Fruit fly (Drosophila melanogaster) whole organism, embryonic: ENCODE results near the gene Ilp5.

Experiments
- Asciz ChIP-seq: fragments of 200-800 bp; sonication (Bioruptor generic); optimal IDR thresholded peaks from 2 replicates; lab custom pipeline; 2017; ENCODE audit warnings: missing biosample characterization, mild to moderate bottlenecking, missing genetic modification characterization, missing genetic modification reagents
- Blimp-1 ChIP-seq: fragments of 200-800 bp; sonication (Bioruptor generic); optimal IDR thresholded peaks from 3 replicates; lab custom pipeline; 2018; ENCODE audit warnings: missing biosample characterization, missing genetic modification characterization, mild to moderate bottlenecking, moderate library complexity, missing genetic modification reagents
- CG10959 ChIP-seq: fragments of 200-800 bp; sonication (Bioruptor generic); IDR thresholded peaks from 2 replicates; pipeline ENCODE4 v1.3.6; 2022; ENCODE audit warnings: missing biosample characterization, missing genetic modification characterization
- CG12659 ChIP-seq: fragments of 200-800 bp; sonication (Bioruptor generic); optimal IDR thresholded peaks from 3 replicates; lab custom pipeline; 2017; ENCODE audit warnings: mild to moderate bottlenecking, missing biosample characterization, missing genetic modification reagents, missing genetic modification characterization
- CG13424 ChIP-seq: fragments of 200-800 bp; sonication (Bioruptor generic); optimal IDR thresholded peaks from 2 replicates; lab custom pipeline; 2019; ENCODE audit warnings: missing biosample characterization, mild to moderate bottlenecking, missing genetic modification characterization, moderate library complexity
- CG13894 ChIP-seq: fragments of 200-800 bp; sonication (Bioruptor generic); optimal IDR thresholded peaks from 3 replicates; lab custom pipeline; 2018; ENCODE audit warnings: missing biosample characterization, mild to moderate bottlenecking, missing genetic modification characterization, moderate library complexity
- CG1602 ChIP-seq: fragments of 200-800 bp; sonication (Bioruptor generic); optimal IDR thresholded peaks from 3 replicates; lab custom pipeline; 2016; ENCODE audit warnings: missing biosample characterization, missing genetic modification characterization
- CG1647 ChIP-seq: fragments of 200-800 bp; sonication (Bioruptor generic); optimal IDR thresholded peaks from 3 replicates; lab custom pipeline; 2016; ENCODE audit warnings: missing biosample characterization, missing genetic modification characterization
- CG16863 ChIP-seq: fragments of 200-800 bp; sonication (Bioruptor generic); optimal IDR thresholded peaks from 3 replicates; lab custom pipeline; 2016; ENCODE audit warnings: missing biosample characterization, missing genetic modification characterization
- CG18599 ChIP-seq: fragments of 200-800 bp; sonication (Bioruptor generic); optimal IDR thresholded peaks from 3 replicates; lab custom pipeline; 2017; ENCODE audit warnings: missing biosample characterization, missing genetic modification characterization, mild to moderate bottlenecking, moderate library complexity, missing genetic modification reagents
- CG2116 ChIP-seq: fragments of 200-800 bp; sonication (Bioruptor generic); optimal IDR thresholded peaks from 3 replicates; lab custom pipeline; 2018; ENCODE audit warnings: missing biosample characterization, mild to moderate bottlenecking, missing genetic modification characterization
- CG2678 ChIP-seq: fragments of 200-800 bp; sonication (Bioruptor generic); optimal IDR thresholded peaks from 3 replicates; lab custom pipeline; 2019; ENCODE audit warnings: missing biosample characterization, mild to moderate bottlenecking, missing genetic modification characterization, moderate library complexity
- CG2712 ChIP-seq: fragments of 200-800 bp; optimal IDR thresholded peaks from 3 replicates; lab custom pipeline; 2019; ENCODE audit warnings: missing biosample characterization, mild to moderate bottlenecking, missing genetic modification characterization, moderate library complexity
- CG2875 ChIP-seq: fragments of 200-800 bp; sonication (Bioruptor generic); optimal IDR thresholded peaks from 2 replicates; lab custom pipeline; 2017; ENCODE audit warnings: missing biosample characterization, mild to moderate bottlenecking, missing genetic modification characterization, missing genetic modification reagents
- CG32767 ChIP-seq: fragments of 200-800 bp; sonication (Bioruptor generic); IDR thresholded peaks from 2 replicates; pipeline ENCODE4 v1.3.6; 2022; ENCODE audit warnings: missing biosample characterization, missing genetic modification characterization
- CG34422 ChIP-seq: fragments of 200-800 bp; sonication (Bioruptor generic); IDR thresholded peaks from 3 replicates; pipeline ENCODE4 v1.3.6; 2022; ENCODE audit warnings: missing biosample characterization, missing genetic modification characterization
- CG4617 ChIP-seq: fragments of 200-800 bp; sonication (Bioruptor generic); optimal IDR thresholded peaks from 3 replicates; lab custom pipeline; 2016; ENCODE audit warnings: missing biosample characterization, missing genetic modification characterization, borderline replicate concordance
- CG6175 ChIP-seq: fragments of 200-800 bp; sonication (Bioruptor generic); IDR thresholded peaks from 3 replicates; pipeline ENCODE4 v1.3.6; 2022; ENCODE audit warnings: missing biosample characterization, missing genetic modification characterization
- CG7963 ChIP-seq: fragments of 200-800 bp; sonication (Bioruptor generic); IDR thresholded peaks from 3 replicates; pipeline ENCODE4 v1.3.6; 2022; ENCODE audit warnings: missing biosample characterization, missing genetic modification characterization; ENCODE audit not compliant: partially characterized antibody
- CG8388 ChIP-seq: fragments of 200-800 bp; sonication (Bioruptor generic); optimal IDR thresholded peaks from 2 replicates; lab custom pipeline; 2019; ENCODE audit warnings: missing biosample characterization, mild to moderate bottlenecking, missing genetic modification characterization, moderate library complexity
- CG8924 ChIP-seq: fragments of 200-800 bp; optimal IDR thresholded peaks from 3 replicates; lab custom pipeline; 2019; ENCODE audit warnings: missing biosample characterization, mild to moderate bottlenecking, missing genetic modification characterization, moderate library complexity
- CrebB ChIP-seq: fragments of 200-800 bp; sonication (Bioruptor generic); optimal IDR thresholded peaks from 3 replicates; lab custom pipeline; 2018; ENCODE audit warnings: missing biosample characterization, mild to moderate bottlenecking, missing genetic modification characterization
- D ChIP-seq, 2 experiments: fragments of 200-800 bp in 1 of 2; fragments of >200 bp in 1 of 2; sonication (Bioruptor generic) in 1 of 2; optimal IDR thresholded peaks; 2 replicates in 1 of 2; 3 replicates in 1 of 2; lab custom pipeline; 2017; ENCODE audit warnings: mild to moderate bottlenecking in 1 of 2, missing biosample characterization in 1 of 2, missing genetic modification characterization in 1 of 2, missing genetic modification reagents in 1 of 2
- Dbx ChIP-seq: fragments of 200-800 bp; sonication (Bioruptor generic); IDR thresholded peaks from 3 replicates; pipeline ENCODE4 v1.3.6; 2022; ENCODE audit warnings: missing biosample characterization, missing genetic modification characterization
- Gug ChIP-seq: fragments of 200-800 bp; sonication (Bioruptor generic); IDR thresholded peaks from 4 replicates; pipeline ENCODE4 v1.3.6; 2022; ENCODE audit warnings: missing biosample characterization, missing genetic modification characterization
- H15 ChIP-seq: fragments of 200-800 bp; sonication (Bioruptor generic); IDR thresholded peaks from 3 replicates; pipeline ENCODE4 v1.3.6; 2022; ENCODE audit warnings: missing biosample characterization, missing genetic modification characterization
- Hr51 ChIP-seq, 2 experiments: fragments of 200-800 bp; sonication (Bioruptor generic); optimal IDR thresholded peaks; 2 replicates in 1 of 2; 3 replicates in 1 of 2; lab custom pipeline; 2016 to 2018; ENCODE audit warnings: missing biosample characterization in 2 of 2, missing genetic modification characterization in 2 of 2, mild to moderate bottlenecking in 1 of 2, moderate library complexity in 1 of 2
- Hsf ChIP-seq: fragments of 200-800 bp; sonication (Bioruptor generic); optimal IDR thresholded peaks from 3 replicates; lab custom pipeline; 2016; ENCODE audit warnings: missing biosample characterization, missing genetic modification characterization
- Pdp1 ChIP-seq, 2 experiments: fragments of 200-800 bp; sonication (Bioruptor generic); optimal IDR thresholded peaks; 3 replicates each; lab custom pipeline; 2016; ENCODE audit warnings: missing biosample characterization in 2 of 2, missing genetic modification characterization in 2 of 2, mild to moderate bottlenecking in 1 of 2, moderate library complexity in 1 of 2
- Poxn ChIP-seq: fragments of 200-800 bp; sonication (Bioruptor generic); IDR thresholded peaks from 2 replicates; pipeline ENCODE4 v1.3.6; 2022; ENCODE audit warnings: missing biosample characterization, missing genetic modification characterization
- Ptx1 ChIP-seq: fragments of 200-800 bp; sonication (Bioruptor generic); IDR thresholded peaks from 2 replicates; pipeline ENCODE4 v1.3.6; 2022; ENCODE audit warnings: missing biosample characterization, missing genetic modification characterization
- amos ChIP-seq: fragments of 200-800 bp; sonication (Bioruptor generic); IDR thresholded peaks from 2 replicates; pipeline ENCODE4 v1.3.6; 2022; ENCODE audit warnings: missing biosample characterization, missing genetic modification characterization; ENCODE audit not compliant: partially characterized antibody
- bcd ChIP-seq: fragments of 200-800 bp; sonication (Bioruptor generic); optimal IDR thresholded peaks from 2 replicates; lab custom pipeline; 2017; ENCODE audit warnings: missing biosample characterization, mild to moderate bottlenecking, missing genetic modification characterization
- chif ChIP-seq, 2 experiments: fragments of 200-800 bp; sonication (Bioruptor generic); optimal IDR thresholded peaks; 3 replicates each; lab custom pipeline; 2016; ENCODE audit warnings: missing biosample characterization in 2 of 2, missing genetic modification characterization in 2 of 2
- chn ChIP-seq: fragments of 200-800 bp; sonication (Bioruptor generic); optimal IDR thresholded peaks from 2 replicates; lab custom pipeline; 2016; ENCODE audit warnings: missing biosample characterization, missing genetic modification characterization
- disco-r ChIP-seq: fragments of 200-800 bp; sonication (Bioruptor generic); optimal IDR thresholded peaks from 2 replicates; lab custom pipeline; 2016; ENCODE audit warnings: missing biosample characterization, missing genetic modification characterization
- en ChIP-seq: fragments of 200-800 bp; sonication (Bioruptor generic); optimal IDR thresholded peaks from 2 replicates; lab custom pipeline; 2016; ENCODE audit warnings: missing biosample characterization, missing genetic modification characterization
- fu2 ChIP-seq: fragments of 200-800 bp; sonication (Bioruptor generic); optimal IDR thresholded peaks from 2 replicates; lab custom pipeline; 2016; ENCODE audit warnings: missing biosample characterization, missing genetic modification characterization
- hth ChIP-seq: fragments of >200 bp; optimal IDR thresholded peaks from 2 replicates; lab custom pipeline; 2017; ENCODE audit warnings: inconsistent platforms
- lilli ChIP-seq: fragments of 200-800 bp; sonication (Bioruptor generic); optimal IDR thresholded peaks from 3 replicates; lab custom pipeline; 2016; ENCODE audit warnings: missing biosample characterization, missing genetic modification characterization
- nerfin-1 ChIP-seq: fragments of 200-800 bp; sonication (Bioruptor generic); optimal IDR thresholded peaks from 3 replicates; lab custom pipeline; 2019; ENCODE audit warnings: missing biosample characterization, mild to moderate bottlenecking, missing genetic modification characterization, moderate library complexity
- pita ChIP-seq: fragments of 200-800 bp; sonication (Bioruptor generic); optimal IDR thresholded peaks from 2 replicates; lab custom pipeline; 2017; ENCODE audit warnings: missing biosample characterization, mild to moderate bottlenecking, missing genetic modification characterization
- prd ChIP-seq, 3 experiments: fragments of >200 bp in 2 of 3; fragments of 200-800 bp in 1 of 3; sonication (Bioruptor generic) in 1 of 3; optimal IDR thresholded peaks in 2 of 3; IDR thresholded peaks in 1 of 3; 2 replicates in 2 of 3; 3 replicates in 1 of 3; pipeline versions ENCODE4 v1.3.6 to Lab custom; 2017 to 2022; ENCODE audit warnings: missing biosample characterization in 1 of 3, missing genetic modification characterization in 1 of 3
- ranshi ChIP-seq: fragments of 200-800 bp; sonication (Bioruptor generic); IDR thresholded peaks from 2 replicates; pipeline ENCODE4 v1.3.6; 2022; ENCODE audit warnings: missing biosample characterization, missing genetic modification characterization
- tap ChIP-seq: fragments of 200-800 bp; optimal IDR thresholded peaks from 3 replicates; lab custom pipeline; 2019; ENCODE audit warnings: missing biosample characterization, mild to moderate bottlenecking, missing genetic modification characterization, moderate library complexity
- tin ChIP-seq: fragments of 200-800 bp; sonication (Bioruptor generic); optimal IDR thresholded peaks from 3 replicates; lab custom pipeline; 2016; ENCODE audit warnings: missing biosample characterization, missing genetic modification characterization
- toy ChIP-seq: fragments of 200-800 bp; sonication (Bioruptor generic); IDR thresholded peaks from 2 replicates; pipeline ENCODE4 v1.3.6; 2022; ENCODE audit warnings: missing biosample characterization, missing genetic modification characterization

Ilp5 gene

dm6 chr3L:9856430-9857218 lies 32.9 kb upstream of the Ilp5 start (continued):
- TF ChIP-seq CG2116 (GFP tag; lab: Kevin White, UChicago) (no peak), D (optimal IDR thresholded peaks at IDR 0.05; lab: Kevin White, UChicago) (no peak), D (GFP tag; optimal IDR thresholded peaks at IDR 0.05; lab: Kevin White, UChicago) (peak; percentile 80), CrebB (tag; lab: Kevin White, UChicago) (peak; percentile 48), CG2875 (GFP tag; lab: Kevin White, UChicago) (peak; percentile 78), CG13424 (tag; lab: Kevin White, UChicago) (peak; percentile 86), CG7963 (GFP tag; lab: Robert Waterston, UW) (no peak), CG2712 (tag; lab: Kevin White, UChicago) (peak; percentile 97), CG12659 (GFP tag; lab: Kevin White, UChicago) (peak; percentile 42), bcd (GFP tag; lab: Kevin White, UChicago) (peak; percentile 76), CG8388 (GFP tag; lab: Kevin White, UChicago) (peak; percentile 92), Asciz (GFP tag; lab: Kevin White, UChicago) (peak; percentile 83), CG10959 (peak; percentile 62), Poxn (GFP tag; lab: Robert Waterston, UW) (no peak), toy (GFP tag; lab: Robert Waterston, UW) (no peak), lilli (GFP tag; lab: Kevin White, UChicago) (peak; percentile 44), disco-r (no peak), CG1647 (GFP tag; lab: Kevin White, UChicago) (no peak), tin (GFP tag; lab: Kevin White, UChicago) (peak; percentile 72), CG8924 (tag; lab: Kevin White, UChicago) (peak; percentile 88), pita (GFP tag; lab: Kevin White, UChicago) (no peak), CG4617 (GFP tag; lab: Kevin White, UChicago) (peak; percentile 23), CG18599 (GFP tag; lab: Kevin White, UChicago) (peak; percentile 76), CG1602 (GFP tag; lab: Kevin White, UChicago) (peak; percentile 76), CG32767 (GFP tag; lab: Robert Waterston, UW) (peak; percentile 82), CG34422 (GFP tag; lab: Robert Waterston, UW) (peak; percentile 82), Pdp1 (GFP tag; optimal IDR thresholded peaks at IDR 0.05; lab: Kevin White, UChicago) (peak; percentile 46 to 58), Hsf (GFP tag; lab: Kevin White, UChicago) (no peak), en (GFP tag; lab: Kevin White, UChicago) (no peak), chn (GFP tag; lab: Kevin White, UChicago) (peak; percentile 28), Ptx1 (GFP tag; lab: Robert Waterston, UW) (peak; percentile 86), tap (peak; percentile 90), CG16863 (GFP tag; lab: Kevin White, UChicago) (no peak), CG13894 (tag; lab: Kevin White, UChicago) (no peak), H15 (peak; percentile 81), hth (lab: Kevin White, UChicago) (no peak), chif (GFP tag; optimal IDR thresholded peaks at IDR 0.05; lab: Kevin White, UChicago) (peak; percentile 24 to 54), prd (optimal IDR thresholded peaks at IDR 0.05; lab: Kevin White, UChicago) (no peak), prd (GFP tag; IDR thresholded peaks at IDR 0.05; lab: Robert Waterston, UW) (peak; percentile 93), ranshi (peak; percentile 81), Dbx (GFP tag; lab: Robert Waterston, UW) (peak; percentile 41; the same call in 1 of the 3 replicates), Hr51 (GFP tag; optimal IDR thresholded peaks at IDR 0.05; lab: Kevin White, UChicago) (peak; percentile 32 to 85), Gug (GFP tag; lab: Robert Waterston, UW) (peak; percentile 23; the same call in 1 of the 4 replicates), CG2678 (peak; percentile 90), Blimp-1 (GFP tag; lab: Kevin White, UChicago) (peak; percentile 91), amos (no peak), nerfin-1 (tag; lab: Kevin White, UChicago) (peak; percentile 86), fu2 (GFP tag; lab: Kevin White, UChicago) (no peak), CG6175 (0 out of 3 replicates have a peak, but pooled peaks have one; percentile 6)
